Worm (Caenorhabditis elegans) whole organism, L4 larva: ENCODE results near the gene nlp-68.

Experiments used
- F10B5.3 ChIP-seq: sonication (generic microtip); optimal IDR thresholded peaks from 2 replicates; lab custom pipeline; 2016; ENCODE audit warnings: mild to moderate bottlenecking, missing genetic modification characterization, missing compliant biosample characterization
- F44E2.7 ChIP-seq: fragments of 200-800 bp; sonication (Bioruptor generic); IDR thresholded peaks from 2 replicates; pipeline ENCODE4 v2.1.2; 2022; ENCODE audit warnings: missing genetic modification characterization, missing compliant biosample characterization
- F49E8.2 ChIP-seq: sonication (generic microtip); optimal IDR thresholded peaks from 2 replicates; lab custom pipeline; 2016; ENCODE audit warnings: missing compliant biosample characterization, mild to moderate bottlenecking, missing genetic modification characterization, borderline replicate concordance
- Y105C5A.15 ChIP-seq: fragments of 200-800 bp; sonication (Bioruptor generic); IDR thresholded peaks from 2 replicates; pipeline ENCODE4 v1.3.6; 2022; ENCODE audit warnings: missing genetic modification characterization, missing compliant biosample characterization
- Y48G9A.11 ChIP-seq: fragments of 200-800 bp; sonication (Bioruptor generic); IDR thresholded peaks from 2 replicates; pipeline ENCODE4 v1.3.6; 2022; ENCODE audit warnings: missing genetic modification reagents, missing genetic modification characterization, missing compliant biosample characterization
- Y5F2A.4 ChIP-seq: fragments of 200-800 bp; sonication (Bioruptor generic); optimal IDR thresholded peaks from 2 replicates; lab custom pipeline; 2018; ENCODE audit warnings: mild to moderate bottlenecking, missing genetic modification characterization, missing compliant biosample characterization
- Y75B8A.6 ChIP-seq: fragments of 200-800 bp; sonication (Bioruptor generic); IDR thresholded peaks from 2 replicates; pipeline ENCODE4 v1.3.6; 2022; ENCODE audit warnings: missing genetic modification reagents, missing genetic modification characterization, missing compliant biosample characterization
- ama-1 ChIP-seq: fragments of 150-350 bp; optimal IDR thresholded peaks from 2 replicates; lab custom pipeline; 2014; ENCODE audit warnings: inconsistent platforms, mixed read lengths
- arid-1 ChIP-seq: fragments of 200-800 bp; sonication (Bioruptor generic); conservative IDR thresholded peaks from 2 replicates; pipeline ENCODE4 v1.3.6; 2022; ENCODE audit warnings: missing genetic modification reagents, missing genetic modification characterization, missing compliant biosample characterization
- ctbp-1 ChIP-seq: fragments of 200-800 bp; sonication (Bioruptor generic); IDR thresholded peaks from 2 replicates; pipeline ENCODE4 v1.3.6; 2022; ENCODE audit warnings: missing genetic modification reagents, missing genetic modification characterization, missing compliant biosample characterization
- daf-19 ChIP-seq: fragments of 200-800 bp; sonication (Bioruptor generic); conservative IDR thresholded peaks from 2 replicates; pipeline ENCODE4 v1.3.6; 2022; ENCODE audit warnings: missing genetic modification characterization, missing compliant biosample characterization
- daf-8 ChIP-seq: fragments of 200-800 bp; sonication (Bioruptor generic); IDR thresholded peaks from 2 replicates; pipeline ENCODE4 v1.3.6; 2022; ENCODE audit warnings: missing genetic modification characterization, missing compliant biosample characterization
- dve-1 ChIP-seq: sonication (generic microtip); optimal IDR thresholded peaks from 2 replicates; lab custom pipeline; 2017; ENCODE audit warnings: antibody characterized with exemption, mild to moderate bottlenecking, missing genetic modification characterization, missing compliant biosample characterization; ENCODE audit not compliant: insufficient read depth
- egl-27 ChIP-seq: sonication (generic microtip); optimal IDR thresholded peaks from 3 replicates; lab custom pipeline; 2017; ENCODE audit warnings: missing biosample characterization, missing genetic modification reagents, missing genetic modification characterization
- egl-43 ChIP-seq: fragments of 200-800 bp; sonication (Bioruptor generic); IDR thresholded peaks from 2 replicates; pipeline ENCODE4 v1.3.6; 2022; ENCODE audit warnings: missing genetic modification reagents, missing genetic modification characterization, missing compliant biosample characterization
- gei-8 ChIP-seq: fragments of 200-800 bp; sonication (Bioruptor generic); optimal IDR thresholded peaks from 2 replicates; lab custom pipeline; 2018; ENCODE audit warnings: mild to moderate bottlenecking, missing genetic modification characterization, missing compliant biosample characterization
- lin-13 ChIP-seq: fragments of 150-350 bp; optimal IDR thresholded peaks from 2 replicates; lab custom pipeline; 2014; ENCODE audit warnings: missing biosample characterization, missing genetic modification reagents, missing genetic modification characterization
- lin-38 ChIP-seq: fragments of 200-800 bp; sonication (Bioruptor generic); IDR thresholded peaks from 2 replicates; pipeline ENCODE4 v1.3.6; 2022; ENCODE audit warnings: missing genetic modification reagents, missing genetic modification characterization, missing compliant biosample characterization
- lsy-2 ChIP-seq, 2 experiments: fragments of 150-350 bp in 1 of 2; sonication (generic microtip) in 1 of 2; optimal IDR thresholded peaks; 2 replicates each; lab custom pipeline; 2014 to 2017; ENCODE audit warnings: missing biosample characterization in 2 of 2, missing genetic modification characterization in 2 of 2
- madf-5 ChIP-seq, 2 experiments: fragments of 200-800 bp; sonication (Bioruptor generic); IDR thresholded peaks; 2 replicates each; pipeline ENCODE4 v1.3.6; 2022; ENCODE audit warnings: missing compliant biosample characterization in 2 of 2, missing genetic modification characterization in 2 of 2
- madf-9 ChIP-seq: fragments of 200-800 bp; sonication (Bioruptor generic); conservative IDR thresholded peaks from 2 replicates; pipeline ENCODE4 v1.3.6; 2022; ENCODE audit warnings: missing genetic modification reagents, missing genetic modification characterization, missing compliant biosample characterization
- mdt-29 ChIP-seq: fragments of 200-800 bp; sonication (Bioruptor generic); IDR thresholded peaks from 2 replicates; pipeline ENCODE4 v1.3.6; 2022; ENCODE audit warnings: missing genetic modification reagents, missing genetic modification characterization, missing compliant biosample characterization
- mes-2 ChIP-seq: sonication (generic microtip); optimal IDR thresholded peaks from 2 replicates; lab custom pipeline; 2016; ENCODE audit warnings: missing genotype, mild to moderate bottlenecking, missing genetic modification characterization, missing compliant biosample characterization; ENCODE audit not compliant: poor library complexity, severe bottlenecking
- mxl-2 ChIP-seq: fragments of 200-800 bp; sonication (Bioruptor generic); conservative IDR thresholded peaks from 2 replicates; pipeline ENCODE4 v1.3.6; 2022; ENCODE audit warnings: missing genetic modification reagents, missing genetic modification characterization, missing compliant biosample characterization
- mxl-3 ChIP-seq: fragments of 200-800 bp; sonication (Bioruptor generic); optimal IDR thresholded peaks from 2 replicates; lab custom pipeline; 2018; ENCODE audit warnings: mild to moderate bottlenecking, missing genetic modification characterization, missing compliant biosample characterization
- nhr-41 ChIP-seq: fragments of 200-800 bp; sonication (Bioruptor generic); IDR thresholded peaks from 2 replicates; pipeline ENCODE4 v1.3.6; 2022; ENCODE audit warnings: missing genetic modification reagents, missing genetic modification characterization, missing compliant biosample characterization
- pha-4 ChIP-seq, 2 experiments: fragments of 150-350 bp in 1 of 2; fragments of 200-800 bp in 1 of 2; sonication (Bioruptor generic) in 1 of 2; IDR thresholded peaks in 1 of 2; optimal IDR thresholded peaks in 1 of 2; 2 replicates each; pipeline versions ENCODE4 v1.3.6 to Lab custom; 2014 to 2022; ENCODE audit warnings: missing genetic modification characterization in 2 of 2, missing genetic modification reagents in 2 of 2, missing biosample characterization in 1 of 2, missing compliant biosample characterization in 1 of 2
- rbr-2 ChIP-seq: sonication (generic microtip); optimal IDR thresholded peaks from 2 replicates; lab custom pipeline; 2016; ENCODE audit warnings: missing genotype, missing genetic modification characterization, missing compliant biosample characterization
- set-16 ChIP-seq: fragments of 200-800 bp; sonication (Bioruptor generic); IDR thresholded peaks from 2 replicates; pipeline ENCODE4 v1.3.6; 2022; ENCODE audit warnings: missing genetic modification reagents, missing genetic modification characterization, missing compliant biosample characterization
- skn-1 ChIP-seq: fragments of 150-350 bp; optimal IDR thresholded peaks from 2 replicates; lab custom pipeline; 2014; ENCODE audit warnings: missing biosample characterization, missing genetic modification characterization
- snpc-1.2 ChIP-seq: fragments of 200-800 bp; sonication (Bioruptor generic); IDR thresholded peaks from 2 replicates; pipeline ENCODE4 v1.3.6; 2022; ENCODE audit warnings: missing genetic modification reagents, missing genetic modification characterization, missing compliant biosample characterization
- spr-1 ChIP-seq: sonication (generic microtip); optimal IDR thresholded peaks from 2 replicates; lab custom pipeline; 2016; ENCODE audit warnings: mild to moderate bottlenecking, missing genetic modification characterization, missing compliant biosample characterization
- spr-3 ChIP-seq: fragments of 200-800 bp; sonication (Bioruptor generic); optimal IDR thresholded peaks from 2 replicates; lab custom pipeline; 2018; ENCODE audit warnings: mild to moderate bottlenecking, missing genetic modification characterization, missing compliant biosample characterization
- tra-1 ChIP-seq: fragments of 200-800 bp; sonication (Bioruptor generic); IDR thresholded peaks from 2 replicates; pipeline ENCODE4 v1.3.6; 2022; ENCODE audit warnings: missing genetic modification reagents, missing genetic modification characterization, missing compliant biosample characterization
- unc-130 ChIP-seq: sonication (generic microtip); optimal IDR thresholded peaks from 2 replicates; lab custom pipeline; 2016; ENCODE audit warnings: missing genetic modification reagents, missing genetic modification characterization, missing compliant biosample characterization
- vab-7 ChIP-seq: fragments of 200-800 bp; sonication (Bioruptor generic); IDR thresholded peaks from 2 replicates; pipeline ENCODE4 v1.3.6; 2022; ENCODE audit warnings: missing genetic modification reagents, missing genetic modification characterization, missing compliant biosample characterization
- zag-1 ChIP-seq: fragments of 150-350 bp; optimal IDR thresholded peaks from 2 replicates; lab custom pipeline; 2014; ENCODE audit warnings: missing biosample characterization, missing genetic modification characterization
- zip-11 ChIP-seq: fragments of 200-800 bp; sonication (Bioruptor generic); IDR thresholded peaks from 2 replicates; pipeline ENCODE4 v1.3.6; 2022; ENCODE audit warnings: missing genetic modification characterization, missing compliant biosample characterization
- ztf-7 ChIP-seq: fragments of 150-350 bp; optimal IDR thresholded peaks from 2 replicates; lab custom pipeline; 2014; ENCODE audit warnings: missing biosample characterization, missing genetic modification characterization

nlp-68 gene

DNA sequence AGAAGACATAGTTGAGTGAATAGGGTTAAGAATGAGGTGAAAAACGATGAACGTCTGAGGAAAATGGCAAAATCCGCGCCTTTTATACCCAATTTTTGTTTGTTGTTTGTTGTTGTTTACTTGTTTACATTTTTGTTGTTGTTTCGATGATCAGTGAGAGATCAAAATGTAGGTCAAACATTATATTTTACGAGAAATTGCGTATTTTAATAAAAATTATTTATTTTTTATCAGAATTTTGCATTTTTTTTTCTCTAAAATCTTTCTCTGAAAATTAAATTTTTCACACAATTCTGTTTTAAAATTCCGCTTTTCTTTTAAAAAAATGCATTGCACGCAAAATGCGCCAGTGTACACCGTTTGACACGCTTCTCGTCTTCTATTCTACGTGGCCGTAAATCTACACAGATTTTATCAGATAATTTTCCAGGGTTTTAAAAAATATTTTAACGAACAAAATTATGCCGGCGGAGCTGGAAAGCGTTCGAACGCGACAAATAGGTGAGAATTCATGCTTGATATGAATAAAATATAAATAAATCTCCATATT is 32.2 kb downstream of the nlp-68 start, which contains the start of the genes sip-1 and sly-1 (continued):
- TF ChIP-seq nhr-41 (GFP tag; lab: Robert Waterston, UW) (no peak), madf-5 (GFP tag; IDR thresholded peaks at IDR 0.05; lab: Robert Waterston, UW) (no peak), ztf-7 (peak; percentile 53), snpc-1.2 (no peak), F44E2.7 (GFP tag; lab: Robert Waterston, UW) (no peak), mdt-29 (no peak), Y48G9A.11 (GFP tag; lab: Robert Waterston, UW) (no peak), daf-19 (GFP tag; lab: Robert Waterston, UW) (no peak), zip-11 (GFP tag; lab: Robert Waterston, UW) (no peak), Y105C5A.15 (no peak), tra-1 (GFP tag; lab: Robert Waterston, UW) (no peak), rbr-2 (peak; percentile 75), egl-27 (tag; lab: Kevin White, UChicago) (no peak), F10B5.3 (tag; lab: Kevin White, UChicago) (no peak), mxl-3 (GFP tag; lab: Kevin White, UChicago) (no peak), vab-7 (GFP tag; lab: Robert Waterston, UW) (no peak), pha-4 (GFP tag; IDR thresholded peaks at IDR 0.05; lab: Robert Waterston, UW) (no peak), pha-4 (tag; optimal IDR thresholded peaks at IDR 0.05; lab: Kevin White, UChicago) (peak; percentile 37)
- TF ChIP-seq, all 104 proteins: peak for 26

DNA sequence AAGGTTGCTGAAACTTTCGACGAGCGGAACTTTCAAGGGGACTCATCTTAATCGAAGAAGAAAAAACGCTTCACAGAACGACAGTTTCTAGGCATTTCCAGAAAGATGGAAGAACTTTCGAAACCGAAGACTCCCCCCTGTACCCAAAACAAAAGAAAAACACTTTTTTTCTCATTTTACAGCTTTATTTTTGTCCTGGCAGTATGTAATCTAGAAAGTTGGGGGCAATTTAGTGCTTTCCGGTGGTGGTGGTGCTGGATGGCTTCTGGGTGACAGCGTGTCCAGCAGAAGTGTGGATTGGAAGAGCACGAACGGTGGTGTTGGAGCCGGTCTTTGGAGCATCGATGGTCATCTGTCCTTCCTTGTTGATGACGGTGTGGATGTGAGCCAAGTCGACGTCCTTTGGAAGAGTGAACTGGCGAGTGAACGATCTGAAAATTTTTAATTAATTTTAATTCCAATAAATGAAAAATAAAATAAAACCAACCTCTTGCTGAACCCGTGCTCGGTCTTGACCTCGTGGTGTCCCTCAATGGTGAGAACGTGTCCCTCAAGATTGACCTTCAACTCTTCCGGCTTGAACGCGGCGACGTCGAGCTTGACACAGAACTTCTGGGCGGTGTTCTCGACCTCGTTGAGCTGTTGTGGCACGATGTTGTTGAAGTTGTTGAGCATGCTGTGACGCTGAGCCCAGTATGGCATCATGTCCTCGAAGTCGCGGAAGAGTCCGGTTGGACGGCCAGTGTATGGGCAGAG is 32.8 kb downstream of the nlp-68 start:
- no peak for TF ChIP-seq lsy-2 (tag; optimal IDR thresholded peaks at IDR 0.05; lab: Kevin White, UChicago)
- TF ChIP-seq lin-13 (GFP tag; lab: Kevin White, UChicago): no peak
- no peak for TF ChIP-seq zag-1 (tag; lab: Kevin White, UChicago)
- peak; percentile 79 for TF ChIP-seq lin-38 (GFP tag; lab: Robert Waterston, UW)
- peak; percentile 83 for TF ChIP-seq unc-130 (GFP tag; lab: Kevin White, UChicago)
- no peak for TF ChIP-seq spr-3 (GFP tag; lab: Kevin White, UChicago)
- TF ChIP-seq Y75B8A.6 (GFP tag; lab: Robert Waterston, UW): no peak
- no peak for TF ChIP-seq spr-1 (tag; lab: Kevin White, UChicago)
- TF ChIP-seq daf-8 (GFP tag; lab: Robert Waterston, UW): no peak
- peak; percentile 13 for TF ChIP-seq mes-2
- TF ChIP-seq daf-19 (GFP tag; lab: Robert Waterston, UW): 0 out of 2 replicates have a peak, but pooled peaks have one; percentile 7
- peak; percentile 33; the same call in 1 of the 2 replicates for TF ChIP-seq set-16 (GFP tag; lab: Robert Waterston, UW)
- peak; percentile 57 for TF ChIP-seq snpc-1.2
- TF ChIP-seq dve-1 (tag; lab: Kevin White, UChicago): no peak
- no peak for TF ChIP-seq skn-1 (tag; lab: Kevin White, UChicago)
- 0 out of 2 replicates have a peak, but pooled peaks have one; percentile 28 for TF ChIP-seq ctbp-1 (GFP tag; lab: Robert Waterston, UW)
- 0 out of 2 replicates have a peak, but pooled peaks have one; percentile 28 for TF ChIP-seq arid-1 (GFP tag; lab: Robert Waterston, UW)
- TF ChIP-seq ztf-7: no peak
- peak; percentile 1 for TF ChIP-seq Y5F2A.4 (GFP tag; lab: Kevin White, UChicago)
- peak; percentile 20; the same call in 1 of the 2 replicates for TF ChIP-seq egl-43 (GFP tag; lab: Robert Waterston, UW)
- no peak for TF ChIP-seq mxl-2 (GFP tag; lab: Robert Waterston, UW)
- TF ChIP-seq F49E8.2 (tag; lab: Kevin White, UChicago): peak; percentile 54
- peak; percentile 26 for TF ChIP-seq gei-8
- no peak for TF ChIP-seq madf-9 (GFP tag; lab: Robert Waterston, UW)
- peak; percentile 56 for TF ChIP-seq ama-1 (lab: Kevin White, UChicago)
